Worm (Caenorhabditis elegans) whole organism, L4 larva: ENCODE data around the gene B0547.2.

ENCODE experiments used
- F44E2.7 ChIP-seq: fragments of 200-800 bp; sonication (Bioruptor generic); IDR thresholded peaks from 2 replicates; pipeline ENCODE4 v2.1.2; 2022; ENCODE audit warnings: missing genetic modification characterization, missing compliant biosample characterization
- R02D3.7 ChIP-seq: fragments of 150-350 bp; sonication (generic microtip); optimal IDR thresholded peaks from 3 replicates; lab custom pipeline; 2014; ENCODE audit warnings: missing biosample characterization, missing genetic modification characterization
- Y5F2A.4 ChIP-seq: fragments of 200-800 bp; sonication (Bioruptor generic); optimal IDR thresholded peaks from 2 replicates; lab custom pipeline; 2018; ENCODE audit warnings: mild to moderate bottlenecking, missing genetic modification characterization, missing compliant biosample characterization
- ZK337.2 ChIP-seq: fragments of 200-800 bp; sonication (Bioruptor generic); IDR thresholded peaks from 2 replicates; pipeline ENCODE4 v1.3.6; 2022; ENCODE audit warnings: missing genetic modification reagents, missing genetic modification characterization, missing compliant biosample characterization
- aha-1 ChIP-seq: fragments of 150-350 bp; peaks from one replicate; lab custom pipeline; 2014; ENCODE audit warnings: missing biosample characterization, missing genetic modification characterization
- aly-2 ChIP-seq: sonication (generic microtip); optimal IDR thresholded peaks from 2 replicates; lab custom pipeline; 2018; ENCODE audit warnings: missing biosample characterization, missing genetic modification characterization
- ceh-32 ChIP-seq: sonication (generic microtip); optimal IDR thresholded peaks from 2 replicates; lab custom pipeline; 2016; ENCODE audit warnings: mild to moderate bottlenecking, missing genetic modification characterization, missing compliant biosample characterization; ENCODE audit not compliant: poor library complexity
- ceh-44 ChIP-seq: fragments of 200-800 bp; sonication (Bioruptor generic); IDR thresholded peaks from 2 replicates; pipeline ENCODE4 v1.3.6; 2022; ENCODE audit warnings: missing genetic modification reagents, missing genetic modification characterization, missing compliant biosample characterization
- ceh-82 ChIP-seq: sonication (generic microtip); optimal IDR thresholded peaks from 2 replicates; lab custom pipeline; 2017; ENCODE audit warnings: missing biosample characterization, missing genetic modification characterization
- daf-16 ChIP-seq, 3 experiments: sonication (generic microtip); optimal IDR thresholded peaks; 2 replicates each; lab custom pipeline; 2016 to 2017; ENCODE audit warnings: missing genetic modification characterization in 3 of 3, missing genetic modification reagents in 3 of 3, mild to moderate bottlenecking in 2 of 3, missing compliant biosample characterization in 2 of 3, missing biosample characterization in 1 of 3, moderate library complexity in 1 of 3
- daf-19 ChIP-seq: fragments of 200-800 bp; sonication (Bioruptor generic); conservative IDR thresholded peaks from 2 replicates; pipeline ENCODE4 v1.3.6; 2022; ENCODE audit warnings: missing genetic modification characterization, missing compliant biosample characterization
- daf-8 ChIP-seq: fragments of 200-800 bp; sonication (Bioruptor generic); IDR thresholded peaks from 2 replicates; pipeline ENCODE4 v1.3.6; 2022; ENCODE audit warnings: missing genetic modification characterization, missing compliant biosample characterization
- dmd-6 ChIP-seq: fragments of 200-800 bp; sonication (Bioruptor generic); IDR thresholded peaks from 2 replicates; pipeline ENCODE4 v1.3.6; 2022; ENCODE audit warnings: missing genetic modification reagents, missing genetic modification characterization, missing compliant biosample characterization
- dmd-8 ChIP-seq: fragments of 200-800 bp; sonication (Bioruptor generic); IDR thresholded peaks from 2 replicates; pipeline ENCODE4 v1.3.6; 2022; ENCODE audit warnings: missing genetic modification characterization, missing compliant biosample characterization
- duxl-1 ChIP-seq: sonication (generic microtip); optimal IDR thresholded peaks from 2 replicates; lab custom pipeline; 2016; ENCODE audit warnings: mild to moderate bottlenecking, missing genetic modification characterization, moderate library complexity, missing compliant biosample characterization; ENCODE audit not compliant: poor library complexity
- dve-1 ChIP-seq: sonication (generic microtip); optimal IDR thresholded peaks from 2 replicates; lab custom pipeline; 2017; ENCODE audit warnings: antibody characterized with exemption, mild to moderate bottlenecking, missing genetic modification characterization, missing compliant biosample characterization; ENCODE audit not compliant: insufficient read depth
- fkh-10 ChIP-seq: fragments of 150-350 bp; optimal IDR thresholded peaks from 2 replicates; lab custom pipeline; 2014; ENCODE audit warnings: missing biosample characterization, missing genetic modification reagents, missing genetic modification characterization
- gei-8 ChIP-seq: fragments of 200-800 bp; sonication (Bioruptor generic); optimal IDR thresholded peaks from 2 replicates; lab custom pipeline; 2018; ENCODE audit warnings: mild to moderate bottlenecking, missing genetic modification characterization, missing compliant biosample characterization
- hif-1 ChIP-seq, 2 experiments: sonication (generic microtip); optimal IDR thresholded peaks; 2 replicates each; lab custom pipeline; 2016 to 2017; ENCODE audit warnings: missing compliant biosample characterization in 2 of 2, missing genetic modification characterization in 2 of 2, missing genetic modification reagents in 2 of 2, missing genotype in 2 of 2, mild to moderate bottlenecking in 1 of 2
- hlh-11 ChIP-seq: fragments of 200-800 bp; sonication (Bioruptor generic); optimal IDR thresholded peaks from 2 replicates; lab custom pipeline; 2018; ENCODE audit warnings: mild to moderate bottlenecking, missing genetic modification characterization, missing compliant biosample characterization
- jun-1 ChIP-seq: fragments of 150-350 bp; optimal IDR thresholded peaks from 2 replicates; lab custom pipeline; 2014; ENCODE audit warnings: missing biosample characterization, missing genetic modification reagents, missing genetic modification characterization
- lin-1 ChIP-seq: fragments of 200-800 bp; sonication (Bioruptor generic); IDR thresholded peaks from 2 replicates; pipeline ENCODE4 v1.3.6; 2022; ENCODE audit warnings: missing genetic modification reagents, missing genetic modification characterization, missing compliant biosample characterization
- lin-38 ChIP-seq: fragments of 200-800 bp; sonication (Bioruptor generic); IDR thresholded peaks from 2 replicates; pipeline ENCODE4 v1.3.6; 2022; ENCODE audit warnings: missing genetic modification reagents, missing genetic modification characterization, missing compliant biosample characterization
- lir-3 ChIP-seq: sonication (generic microtip); optimal IDR thresholded peaks from 2 replicates; lab custom pipeline; 2016; ENCODE audit warnings: mild to moderate bottlenecking, missing genetic modification characterization, missing compliant biosample characterization
- madf-9 ChIP-seq: fragments of 200-800 bp; sonication (Bioruptor generic); conservative IDR thresholded peaks from 2 replicates; pipeline ENCODE4 v1.3.6; 2022; ENCODE audit warnings: missing genetic modification reagents, missing genetic modification characterization, missing compliant biosample characterization
- mxl-2 ChIP-seq: fragments of 200-800 bp; sonication (Bioruptor generic); conservative IDR thresholded peaks from 2 replicates; pipeline ENCODE4 v1.3.6; 2022; ENCODE audit warnings: missing genetic modification reagents, missing genetic modification characterization, missing compliant biosample characterization
- mxl-3 ChIP-seq: fragments of 200-800 bp; sonication (Bioruptor generic); optimal IDR thresholded peaks from 2 replicates; lab custom pipeline; 2018; ENCODE audit warnings: mild to moderate bottlenecking, missing genetic modification characterization, missing compliant biosample characterization
- nhr-10 ChIP-seq: fragments of 150-350 bp; optimal IDR thresholded peaks from 2 replicates; lab custom pipeline; 2014; ENCODE audit warnings: missing biosample characterization, missing genetic modification characterization
- nhr-102 ChIP-seq: sonication (generic microtip); optimal IDR thresholded peaks from 2 replicates; lab custom pipeline; 2016; ENCODE audit warnings: mild to moderate bottlenecking, missing genetic modification characterization, moderate library complexity, missing compliant biosample characterization
- nhr-11 ChIP-seq: fragments of 150-350 bp; optimal IDR thresholded peaks from 2 replicates; lab custom pipeline; 2014; ENCODE audit warnings: missing biosample characterization, missing genetic modification characterization
- nhr-111 ChIP-seq: fragments of 200-800 bp; sonication (Bioruptor generic); optimal IDR thresholded peaks from 2 replicates; lab custom pipeline; 2018; ENCODE audit warnings: mild to moderate bottlenecking, missing genetic modification characterization, missing compliant biosample characterization
- nhr-28 ChIP-seq: fragments of 150-350 bp; optimal IDR thresholded peaks from 2 replicates; lab custom pipeline; 2014; ENCODE audit warnings: missing biosample characterization, missing genetic modification characterization
- nhr-48 ChIP-seq: sonication (generic microtip); optimal IDR thresholded peaks from 2 replicates; lab custom pipeline; 2016; ENCODE audit warnings: mild to moderate bottlenecking, missing genetic modification characterization, missing compliant biosample characterization
- nhr-77 ChIP-seq: fragments of 150-350 bp; optimal IDR thresholded peaks from 2 replicates; lab custom pipeline; 2014; ENCODE audit warnings: missing biosample characterization, missing genetic modification characterization
- pha-4 ChIP-seq, 2 experiments: fragments of 150-350 bp in 1 of 2; fragments of 200-800 bp in 1 of 2; sonication (Bioruptor generic) in 1 of 2; IDR thresholded peaks in 1 of 2; optimal IDR thresholded peaks in 1 of 2; 2 replicates each; pipeline versions ENCODE4 v1.3.6 to Lab custom; 2014 to 2022; ENCODE audit warnings: missing genetic modification characterization in 2 of 2, missing genetic modification reagents in 2 of 2, missing biosample characterization in 1 of 2, missing compliant biosample characterization in 1 of 2
- pqm-1 ChIP-seq: sonication (generic microtip); optimal IDR thresholded peaks from 2 replicates; lab custom pipeline; 2017; ENCODE audit warnings: missing biosample characterization, missing genetic modification characterization
- rbr-2 ChIP-seq: sonication (generic microtip); optimal IDR thresholded peaks from 2 replicates; lab custom pipeline; 2016; ENCODE audit warnings: missing genotype, missing genetic modification characterization, missing compliant biosample characterization
- snpc-1.2 ChIP-seq: fragments of 200-800 bp; sonication (Bioruptor generic); IDR thresholded peaks from 2 replicates; pipeline ENCODE4 v1.3.6; 2022; ENCODE audit warnings: missing genetic modification reagents, missing genetic modification characterization, missing compliant biosample characterization
- snpc-4 ChIP-seq: fragments of 150-350 bp; optimal IDR thresholded peaks from 2 replicates; lab custom pipeline; 2014; ENCODE audit warnings: missing biosample characterization, missing genetic modification characterization
- tag-97 ChIP-seq: fragments of 200-800 bp; sonication (Bioruptor generic); IDR thresholded peaks from 2 replicates; pipeline ENCODE4 v1.3.6; 2022; ENCODE audit warnings: missing genetic modification characterization, missing compliant biosample characterization
- tra-1 ChIP-seq: fragments of 200-800 bp; sonication (Bioruptor generic); IDR thresholded peaks from 2 replicates; pipeline ENCODE4 v1.3.6; 2022; ENCODE audit warnings: missing genetic modification reagents, missing genetic modification characterization, missing compliant biosample characterization
- unc-130 ChIP-seq: sonication (generic microtip); optimal IDR thresholded peaks from 2 replicates; lab custom pipeline; 2016; ENCODE audit warnings: missing genetic modification reagents, missing genetic modification characterization, missing compliant biosample characterization
- unc-62 ChIP-seq, 3 experiments: fragments of 150-350 bp in 1 of 3; sonication (generic microtip); optimal IDR thresholded peaks in 2 of 3; peaks in 1 of 3; 1 replicate in 1 of 3; 2 replicates in 2 of 3; lab custom pipeline; 2014 to 2017; ENCODE audit warnings: missing biosample characterization in 3 of 3, missing genetic modification characterization in 3 of 3, missing genetic modification reagents in 3 of 3, missing genotype in 1 of 3
- zfp-3 ChIP-seq: fragments of 200-800 bp; sonication (Bioruptor generic); conservative IDR thresholded peaks from 2 replicates; pipeline ENCODE4 v1.3.6; 2022; ENCODE audit warnings: missing genetic modification reagents, missing genetic modification characterization, missing compliant biosample characterization
- zip-11 ChIP-seq: fragments of 200-800 bp; sonication (Bioruptor generic); IDR thresholded peaks from 2 replicates; pipeline ENCODE4 v1.3.6; 2022; ENCODE audit warnings: missing genetic modification characterization, missing compliant biosample characterization

B0547.2 gene

ce11 chrIV:5653649-5654048, 7.8 kb downstream of the B0547.2 start, which contains the start of gene clec-178:
Gene clec-178 (plus strand): TSS chrIV:5653949.
- TF ChIP-seq aha-1 (tag; lab: Kevin White, UChicago) (peak; percentile 63), rbr-2 (tag; lab: Kevin White, UChicago) (no peak)

ce11 chrIV:5654203-5654602, 8.4 kb downstream of the B0547.2 start:
- TF ChIP-seq daf-16 (GFP tag; optimal IDR thresholded peaks at IDR 0.05; lab: Kevin White, UChicago): no peak
- peak; percentile 67 for TF ChIP-seq daf-16 (tag; optimal IDR thresholded peaks at IDR 0.05; lab: Kevin White, UChicago)
- peak; percentile 11 for TF ChIP-seq nhr-28
- no peak for TF ChIP-seq fkh-10 (GFP tag; lab: Kevin White, UChicago)
- TF ChIP-seq mxl-3 (GFP tag; lab: Kevin White, UChicago): peak; percentile 19
- no peak for TF ChIP-seq lir-3 (tag; lab: Kevin White, UChicago)
- TF ChIP-seq Y5F2A.4 (GFP tag; lab: Kevin White, UChicago): no peak
- TF ChIP-seq nhr-11 (tag; lab: Kevin White, UChicago): no peak
- peak; percentile 12; the same call in 1 of the 2 replicates for TF ChIP-seq pha-4 (GFP tag; IDR thresholded peaks at IDR 0.05; lab: Robert Waterston, UW)
- no peak for TF ChIP-seq pha-4 (tag; optimal IDR thresholded peaks at IDR 0.05; lab: Kevin White, UChicago)
- peak; percentile 68 for TF ChIP-seq dve-1
- peak; percentile 78 for TF ChIP-seq hlh-11 (tag; lab: Kevin White, UChicago)
- TF ChIP-seq lin-1 (GFP tag; lab: Robert Waterston, UW): 0 out of 2 replicates have a peak, but pooled peaks have one; percentile 39
- TF ChIP-seq nhr-77 (tag; lab: Kevin White, UChicago): peak; percentile 33
- no peak for TF ChIP-seq dmd-8 (GFP tag; lab: Robert Waterston, UW)
- no peak for TF ChIP-seq ceh-32 (tag; lab: Kevin White, UChicago)
- TF ChIP-seq rbr-2 (tag; lab: Kevin White, UChicago): no peak
- TF ChIP-seq ZK337.2 (GFP tag; lab: Robert Waterston, UW): no peak
- no peak for TF ChIP-seq F44E2.7
- TF ChIP-seq ceh-82 (tag; lab: Kevin White, UChicago): no peak
- no peak for TF ChIP-seq tra-1
- no peak for TF ChIP-seq ceh-44 (GFP tag; lab: Robert Waterston, UW)
- no peak for TF ChIP-seq duxl-1
- TF ChIP-seq pqm-1 (tag; lab: Kevin White, UChicago): peak; percentile 55
- peak in 1 of 2 experiments; percentile 34 for TF ChIP-seq hif-1 (tag; optimal IDR thresholded peaks at IDR 0.05; lab: Kevin White, UChicago)
- no peak for TF ChIP-seq zfp-3 (GFP tag; lab: Robert Waterston, UW)
- no peak for TF ChIP-seq snpc-1.2 (GFP tag; lab: Robert Waterston, UW)
- TF ChIP-seq nhr-111 (GFP tag; lab: Kevin White, UChicago): no peak
- TF ChIP-seq R02D3.7 (tag; lab: Kevin White, UChicago): no peak
- TF ChIP-seq nhr-102 (tag; lab: Kevin White, UChicago): peak; percentile 9
- TF ChIP-seq dmd-6 (GFP tag; lab: Robert Waterston, UW): peak; percentile 94
- peak; percentile 51 for TF ChIP-seq nhr-48 (tag; lab: Kevin White, UChicago)

ce11 chrIV:5654693-5655092, 8.9 kb downstream of the B0547.2 start:
- TF ChIP-seq aly-2 (tag; lab: Kevin White, UChicago): no peak
- peak in 1 of 2 experiments; percentile 95 for TF ChIP-seq unc-62 (GFP tag; optimal IDR thresholded peaks at IDR 0.05 in 1 of 2; lab: Kevin White, UChicago)
- TF ChIP-seq unc-62 (tag; optimal IDR thresholded peaks at IDR 0.05; lab: Kevin White, UChicago): no peak
- no peak for TF ChIP-seq unc-130 (GFP tag; lab: Kevin White, UChicago)

ce11 chrIV:5655966-5656389, 10.2 kb downstream of the B0547.2 start:
- no peak for TF ChIP-seq jun-1 (tag; lab: Kevin White, UChicago)
- no peak for TF ChIP-seq daf-8 (GFP tag; lab: Robert Waterston, UW)
- TF ChIP-seq mxl-3 (GFP tag; lab: Kevin White, UChicago): peak; percentile 46
- TF ChIP-seq daf-19: no peak
- TF ChIP-seq dmd-6 (GFP tag; lab: Robert Waterston, UW): peak; percentile 79
- peak; percentile 71 for TF ChIP-seq nhr-10 (tag; lab: Kevin White, UChicago)
- TF ChIP-seq mxl-2 (GFP tag; lab: Robert Waterston, UW): 0 out of 2 replicates have a peak, but pooled peaks have one; percentile 20
- TF ChIP-seq snpc-4 (tag; lab: Kevin White, UChicago): no peak
- no peak for TF ChIP-seq gei-8
- TF ChIP-seq lin-38 (GFP tag; lab: Robert Waterston, UW): 0 out of 2 replicates have a peak, but pooled peaks have one; percentile 25
- no peak for TF ChIP-seq zip-11 (GFP tag; lab: Robert Waterston, UW)
- no peak for TF ChIP-seq tag-97 (GFP tag; lab: Robert Waterston, UW)
- TF ChIP-seq madf-9 (GFP tag; lab: Robert Waterston, UW): no peak; the same call in 1 of the 2 replicates
